Fruit fly (Drosophila melanogaster) whole organism, prepupa: ENCODE results near the gene CG18473.

Experiments used
- Blimp-1 ChIP-seq: fragments of 200-800 bp; sonication (Bioruptor generic); optimal IDR thresholded peaks from 3 replicates; lab custom pipeline; 2017; ENCODE audit warnings: missing biosample characterization, missing genetic modification characterization, mild to moderate bottlenecking, moderate library complexity, missing genetic modification reagents
- CG10631 ChIP-seq: fragments of 200-800 bp; sonication (Bioruptor generic); optimal IDR thresholded peaks from 2 replicates; lab custom pipeline; 2016; ENCODE audit warnings: missing biosample characterization, missing genetic modification characterization
- CG10669 ChIP-seq: fragments of 200-800 bp; sonication (Bioruptor generic); optimal IDR thresholded peaks from 3 replicates; lab custom pipeline; 2018; ENCODE audit warnings: missing biosample characterization, mild to moderate bottlenecking, missing genetic modification characterization, moderate library complexity
- CG11294 ChIP-seq: fragments of 200-800 bp; sonication (Bioruptor generic); IDR thresholded peaks from 2 replicates; pipeline ENCODE4 v1.3.6; 2022; ENCODE audit warnings: missing biosample characterization, missing genetic modification characterization
- CG11762 ChIP-seq: fragments of 200-800 bp; sonication (Bioruptor generic); optimal IDR thresholded peaks from 3 replicates; lab custom pipeline; 2016; ENCODE audit warnings: missing biosample characterization, missing genetic modification characterization; ENCODE audit not compliant: insufficient read depth
- CG15336 ChIP-seq: fragments of 200-800 bp; sonication (Bioruptor generic); IDR thresholded peaks from 2 replicates; pipeline ENCODE4 v1.3.6; 2022; ENCODE audit warnings: missing biosample characterization, missing genetic modification characterization
- CG1621 ChIP-seq: fragments of 200-800 bp; sonication (Bioruptor generic); optimal IDR thresholded peaks from 3 replicates; lab custom pipeline; 2018; ENCODE audit warnings: missing biosample characterization, mild to moderate bottlenecking, missing genetic modification characterization
- CG3032 ChIP-seq: fragments of 200-800 bp; optimal IDR thresholded peaks from 2 replicates; lab custom pipeline; 2019; ENCODE audit warnings: missing biosample characterization, mild to moderate bottlenecking, missing genetic modification characterization, moderate library complexity
- CG31627 ChIP-seq: fragments of 200-800 bp; sonication (Bioruptor generic); optimal IDR thresholded peaks from 3 replicates; lab custom pipeline; 2016; ENCODE audit warnings: missing biosample characterization, missing genetic modification characterization
- CG3919 ChIP-seq: fragments of 200-800 bp; sonication (Bioruptor generic); optimal IDR thresholded peaks from 3 replicates; lab custom pipeline; 2016; ENCODE audit warnings: missing biosample characterization, missing genetic modification characterization
- CG4318 ChIP-seq: fragments of 200-800 bp; sonication (Bioruptor generic); optimal IDR thresholded peaks from 3 replicates; lab custom pipeline; 2017; ENCODE audit warnings: missing biosample characterization, mild to moderate bottlenecking, missing genetic modification characterization
- CG6163 ChIP-seq: fragments of 200-800 bp; sonication (Bioruptor generic); IDR thresholded peaks from 3 replicates; pipeline ENCODE4 v1.3.6; 2022; ENCODE audit warnings: missing biosample characterization, missing genetic modification characterization
- CG6276 ChIP-seq: fragments of 200-800 bp; sonication (Bioruptor generic); optimal IDR thresholded peaks from 2 replicates; lab custom pipeline; 2017; ENCODE audit warnings: missing biosample characterization, mild to moderate bottlenecking, missing genetic modification characterization
- CG6792 ChIP-seq: fragments of 200-800 bp; sonication (Bioruptor generic); optimal IDR thresholded peaks from 3 replicates; lab custom pipeline; 2016; ENCODE audit warnings: missing biosample characterization, missing genetic modification characterization
- CG6808 ChIP-seq: fragments of 200-800 bp; sonication (Bioruptor generic); optimal IDR thresholded peaks from 3 replicates; lab custom pipeline; 2017; ENCODE audit warnings: missing biosample characterization, missing genetic modification characterization, mild to moderate bottlenecking, moderate library complexity, missing genetic modification reagents
- CG6854 ChIP-seq: fragments of 200-800 bp; sonication (Bioruptor generic); optimal IDR thresholded peaks from 2 replicates; lab custom pipeline; 2017; ENCODE audit warnings: missing biosample characterization, mild to moderate bottlenecking, missing genetic modification characterization
- CG7368 ChIP-seq: fragments of 200-800 bp; sonication (Bioruptor generic); optimal IDR thresholded peaks from 3 replicates; lab custom pipeline; 2016; ENCODE audit warnings: missing biosample characterization, missing genetic modification characterization
- CG8119 ChIP-seq: fragments of 200-800 bp; sonication (Bioruptor generic); IDR thresholded peaks from 3 replicates; pipeline ENCODE4 v1.3.6; 2022; ENCODE audit warnings: missing biosample characterization, missing genetic modification characterization
- CG8319 ChIP-seq: fragments of 200-800 bp; sonication (Bioruptor generic); optimal IDR thresholded peaks from 3 replicates; lab custom pipeline; 2016; ENCODE audit warnings: missing biosample characterization, missing genetic modification characterization
- CG8632 ChIP-seq: fragments of 200-800 bp; sonication (Bioruptor generic); optimal IDR thresholded peaks from 3 replicates; lab custom pipeline; 2016; ENCODE audit warnings: missing biosample characterization, missing genetic modification characterization
- CG9139 ChIP-seq: fragments of 200-800 bp; sonication (Bioruptor generic); optimal IDR thresholded peaks from 3 replicates; lab custom pipeline; 2017; ENCODE audit warnings: missing biosample characterization, mild to moderate bottlenecking, missing genetic modification characterization
- Eip75B ChIP-seq: fragments of 200-800 bp; sonication (Bioruptor generic); optimal IDR thresholded peaks from 3 replicates; lab custom pipeline; 2016; ENCODE audit warnings: missing biosample characterization, missing genetic modification characterization
- Eip78C ChIP-seq: fragments of 200-800 bp; sonication (Bioruptor generic); peaks from one replicate; lab custom pipeline; 2016; ENCODE audit warnings: missing biosample characterization, missing genetic modification characterization
- Eip93F ChIP-seq: fragments of 200-800 bp; sonication (Bioruptor generic); optimal IDR thresholded peaks from 2 replicates; lab custom pipeline; 2016; ENCODE audit warnings: missing biosample characterization, mild to moderate bottlenecking, missing genetic modification characterization
- Ets21C ChIP-seq: fragments of 200-800 bp; sonication (Bioruptor generic); optimal IDR thresholded peaks from 3 replicates; lab custom pipeline; 2016; ENCODE audit warnings: missing biosample characterization, missing genetic modification characterization
- Ets96B ChIP-seq: fragments of 200-800 bp; optimal IDR thresholded peaks from 2 replicates; lab custom pipeline; 2019; ENCODE audit warnings: missing biosample characterization, mild to moderate bottlenecking, missing genetic modification characterization, moderate library complexity
- Gug ChIP-seq: fragments of 200-800 bp; sonication (Bioruptor generic); IDR thresholded peaks from 2 replicates; pipeline ENCODE4 v1.3.6; 2022; ENCODE audit warnings: missing biosample characterization, missing genetic modification characterization
- Hr38 ChIP-seq: sonication (Bioruptor generic); optimal IDR thresholded peaks from 2 replicates; lab custom pipeline; 2016; ENCODE audit warnings: missing biosample characterization, missing genetic modification characterization
- Hr4 ChIP-seq: fragments of 200-800 bp; sonication (Bioruptor generic); optimal IDR thresholded peaks from 3 replicates; lab custom pipeline; 2016; ENCODE audit warnings: missing biosample characterization, missing genetic modification characterization
- Lpt ChIP-seq: fragments of 200-800 bp; sonication (Bioruptor generic); optimal IDR thresholded peaks from 3 replicates; lab custom pipeline; 2016; ENCODE audit warnings: missing biosample characterization, missing genetic modification characterization
- Met ChIP-seq: fragments of 200-800 bp; sonication (Bioruptor generic); optimal IDR thresholded peaks from 3 replicates; lab custom pipeline; 2016; ENCODE audit warnings: missing biosample characterization, missing genetic modification characterization
- OdsH ChIP-seq: fragments of 200-800 bp; sonication (Bioruptor generic); optimal IDR thresholded peaks from 3 replicates; lab custom pipeline; 2016; ENCODE audit warnings: missing biosample characterization, missing genetic modification characterization
- Smox ChIP-seq: fragments of 200-800 bp; sonication (Bioruptor generic); optimal IDR thresholded peaks from 3 replicates; lab custom pipeline; 2016; ENCODE audit warnings: missing biosample characterization, missing genetic modification characterization
- Sox102F ChIP-seq: fragments of 200-800 bp; sonication (Bioruptor generic); optimal IDR thresholded peaks from 2 replicates; lab custom pipeline; 2016; ENCODE audit warnings: missing biosample characterization, mild to moderate bottlenecking, missing genetic modification characterization
- Sox14 ChIP-seq: fragments of 200-800 bp; sonication (Bioruptor generic); optimal IDR thresholded peaks from 3 replicates; lab custom pipeline; 2016; ENCODE audit warnings: missing biosample characterization, missing genetic modification characterization
- Sox15 ChIP-seq: fragments of 200-800 bp; sonication (Bioruptor generic); optimal IDR thresholded peaks from 3 replicates; lab custom pipeline; 2016; ENCODE audit warnings: missing biosample characterization, missing genetic modification characterization
- achi ChIP-seq: fragments of 200-800 bp; sonication (Bioruptor generic); optimal IDR thresholded peaks from 3 replicates; lab custom pipeline; 2016; ENCODE audit warnings: missing biosample characterization, missing genetic modification characterization
- cyc ChIP-seq: fragments of 200-800 bp; sonication (Bioruptor generic); optimal IDR thresholded peaks from 3 replicates; lab custom pipeline; 2016; ENCODE audit warnings: missing biosample characterization, missing genetic modification characterization
- dac ChIP-seq: fragments of 200-800 bp; sonication (Bioruptor generic); optimal IDR thresholded peaks from 2 replicates; lab custom pipeline; 2017; ENCODE audit warnings: missing biosample characterization, mild to moderate bottlenecking, missing genetic modification characterization
- dsx ChIP-seq: fragments of 200-800 bp; optimal IDR thresholded peaks from 3 replicates; lab custom pipeline; 2019; ENCODE audit warnings: missing biosample characterization, mild to moderate bottlenecking, missing genetic modification characterization, moderate library complexity; ENCODE audit not compliant: poor library complexity, severe bottlenecking
- eg ChIP-seq: fragments of 200-800 bp; sonication (Bioruptor generic); IDR thresholded peaks from 3 replicates; pipeline ENCODE4 v1.3.6; 2022; ENCODE audit warnings: missing biosample characterization, missing genetic modification characterization
- esn ChIP-seq: fragments of 200-800 bp; sonication (Bioruptor generic); optimal IDR thresholded peaks from 2 replicates; lab custom pipeline; 2016; ENCODE audit warnings: missing biosample characterization, mild to moderate bottlenecking, missing genetic modification characterization, moderate library complexity
- lz ChIP-seq: fragments of 200-800 bp; sonication (Bioruptor generic); optimal IDR thresholded peaks from 3 replicates; lab custom pipeline; 2016; ENCODE audit warnings: missing biosample characterization, missing genetic modification characterization
- net ChIP-seq: fragments of 200-800 bp; sonication (Bioruptor generic); optimal IDR thresholded peaks from 3 replicates; lab custom pipeline; 2016; ENCODE audit warnings: missing biosample characterization, missing genetic modification characterization
- pdm3 ChIP-seq: fragments of 200-800 bp; sonication (Bioruptor generic); optimal IDR thresholded peaks from 3 replicates; lab custom pipeline; 2016; ENCODE audit warnings: missing biosample characterization, missing genetic modification characterization
- salr ChIP-seq, 2 experiments: fragments of 200-800 bp; sonication (Bioruptor generic); optimal IDR thresholded peaks; 3 replicates each; lab custom pipeline; 2016 to 2018; ENCODE audit warnings: missing biosample characterization in 2 of 2, missing genetic modification characterization in 2 of 2, mild to moderate bottlenecking in 1 of 2
- ss ChIP-seq, 2 experiments: fragments of 200-800 bp; sonication (Bioruptor generic); optimal IDR thresholded peaks; 2 replicates in 1 of 2; 3 replicates in 1 of 2; lab custom pipeline; 2017 to 2018; ENCODE audit warnings: mild to moderate bottlenecking in 2 of 2, missing biosample characterization in 2 of 2, missing genetic modification characterization in 2 of 2, moderate library complexity in 1 of 2
- topi ChIP-seq: fragments of 200-800 bp; sonication (Bioruptor generic); optimal IDR thresholded peaks from 3 replicates; lab custom pipeline; 2016; ENCODE audit warnings: missing biosample characterization, missing genetic modification characterization
- vri ChIP-seq: fragments of 200-800 bp; sonication (Bioruptor generic); optimal IDR thresholded peaks from 3 replicates; lab custom pipeline; 2016; ENCODE audit warnings: missing biosample characterization, mild to moderate bottlenecking, missing genetic modification characterization

The CG18473 gene

dm6 chr3R:9399951-9400392 is 36.9 kb downstream of the CG18473 start, which contains the start of gene CG34117 (continued):
- peak; percentile 76 for TF ChIP-seq CG8632 (GFP tag; lab: Kevin White, UChicago)
- peak; percentile 44 for TF ChIP-seq CG8319
- TF ChIP-seq CG4318, result no peak
- peak; percentile 75 for TF ChIP-seq Smox (GFP tag; lab: Kevin White, UChicago)
- peak; percentile 67 for TF ChIP-seq CG3032 (tag; lab: Kevin White, UChicago)
- no peak for TF ChIP-seq Hr38 (GFP tag; lab: Kevin White, UChicago)
- TF ChIP-seq net (GFP tag; lab: Kevin White, UChicago), result peak; percentile 74
- peak; percentile 86 for TF ChIP-seq CG6163 (GFP tag; lab: Robert Waterston, UW)
- TF ChIP-seq topi (GFP tag; lab: Kevin White, UChicago), result peak; percentile 72
- peak; percentile 82 for TF ChIP-seq eg
- peak; percentile 83 for TF ChIP-seq Eip78C (GFP tag; lab: Kevin White, UChicago)
- peak; percentile 65 for TF ChIP-seq Sox102F
- TF ChIP-seq CG6808 (GFP tag; lab: Kevin White, UChicago), result peak; percentile 33
- peak; percentile 71 for TF ChIP-seq Ets96B (tag; lab: Kevin White, UChicago)
- peak; percentile 76 for TF ChIP-seq Hr4
- TF ChIP-seq CG6276 (GFP tag; lab: Kevin White, UChicago), result no peak

- TF ChIP-seq ss (GFP tag; optimal IDR thresholded peaks at IDR 0.05; lab: Kevin White, UChicago), result peak in 1 of 2 experiments; percentile 84
- peak; percentile 91 for TF ChIP-seq Hr4
- peak; percentile 88 for TF ChIP-seq CG6854
- TF ChIP-seq pdm3 (GFP tag; lab: Kevin White, UChicago), result peak; percentile 94
- peak; percentile 96 for TF ChIP-seq Eip75B
- peak; percentile 76 to 89 for TF ChIP-seq salr (GFP tag; optimal IDR thresholded peaks at IDR 0.05; lab: Kevin White, UChicago)
- TF ChIP-seq Gug (GFP tag; lab: Robert Waterston, UW), result peak; percentile 96
- peak; percentile 95 for TF ChIP-seq cyc (GFP tag; lab: Kevin White, UChicago)
- peak; percentile 83 for TF ChIP-seq CG7368 (GFP tag; lab: Kevin White, UChicago)
- peak; percentile 84 for TF ChIP-seq CG10669 (GFP tag; lab: Kevin White, UChicago)
- peak; percentile 81 for TF ChIP-seq dsx (GFP tag; lab: Kevin White, UChicago)
- TF ChIP-seq CG11294 (GFP tag; lab: Robert Waterston, UW), result peak; percentile 82
- peak; percentile 95 for TF ChIP-seq CG10631 (GFP tag; lab: Kevin White, UChicago)
- peak; percentile 93 for TF ChIP-seq Ets21C (GFP tag; lab: Kevin White, UChicago)
- peak; percentile 96 for TF ChIP-seq esn (GFP tag; lab: Kevin White, UChicago)
- peak; percentile 92 for TF ChIP-seq vri
- peak; percentile 94 for TF ChIP-seq OdsH
- peak; percentile 86 for TF ChIP-seq Sox15 (GFP tag; lab: Kevin White, UChicago)
- TF ChIP-seq Sox14 (GFP tag; lab: Kevin White, UChicago), result peak; percentile 92
- TF ChIP-seq topi (GFP tag; lab: Kevin White, UChicago), result peak; percentile 90
- TF ChIP-seq CG1621 (tag; lab: Kevin White, UChicago), result peak; percentile 82
- peak; percentile 91 for TF ChIP-seq CG6163 (GFP tag; lab: Robert Waterston, UW)
- TF ChIP-seq CG31627 (GFP tag; lab: Kevin White, UChicago), result peak; percentile 96
- peak; percentile 88 for TF ChIP-seq Eip93F (GFP tag; lab: Kevin White, UChicago)
- TF ChIP-seq CG6792 (GFP tag; lab: Kevin White, UChicago), result peak; percentile 92
- TF ChIP-seq Smox (GFP tag; lab: Kevin White, UChicago), result peak; percentile 91
- TF ChIP-seq Met (GFP tag; lab: Kevin White, UChicago), result peak; percentile 93
- peak; percentile 85 for TF ChIP-seq Blimp-1 (GFP tag; lab: Kevin White, UChicago)
- peak; percentile 85 for TF ChIP-seq CG8319
- peak; percentile 86 for TF ChIP-seq CG15336 (GFP tag; lab: Robert Waterston, UW)
- peak; percentile 86 for TF ChIP-seq Lpt
- TF ChIP-seq CG11762 (GFP tag; lab: Kevin White, UChicago), result peak; percentile 84
- peak; percentile 86 for TF ChIP-seq CG8119 (GFP tag; lab: Robert Waterston, UW)
- TF ChIP-seq dac (GFP tag; lab: Kevin White, UChicago), result peak; percentile 86
- TF ChIP-seq CG3919 (GFP tag; lab: Kevin White, UChicago), result peak; percentile 94
- TF ChIP-seq CG9139 (GFP tag; lab: Kevin White, UChicago), result peak; percentile 78
- TF ChIP-seq eg, result peak; percentile 97
- peak; percentile 89 for TF ChIP-seq achi (GFP tag; lab: Kevin White, UChicago)
- TF ChIP-seq lz, result peak; percentile 97
These were observed 38.1 kb downstream of the CG18473 start, which contains the start of the genes RpL34b and CG8132 for dm6 chr3R:9401127-9401603. TSS of gene RpL34b (minus strand) at chr3R:9401226. TSS of gene CG8132 (plus strand) at chr3R:9401495.
